Fruit fly (Drosophila melanogaster): ENCODE measurements around the gene Glut3.

dm6 chr3R:16827124-16827523, 39.0 kb downstream of the Glut3 start:
- TF ChIP-seq h (GFP tag; optimal IDR thresholded peaks at IDR 0.05): no peak
- no peak for TF ChIP-seq Hr78 (GFP tag; optimal IDR thresholded peaks at IDR 0.05)
- TF ChIP-seq psq (GFP tag; optimal IDR thresholded peaks at IDR 0.05): no peak
- no peak for TF ChIP-seq br (GFP tag; optimal IDR thresholded peaks at IDR 0.05)
- no peak for TF ChIP-seq brk (GFP tag; optimal IDR thresholded peaks at IDR 0.05)
- no peak for TF ChIP-seq OdsH (GFP tag; optimal IDR thresholded peaks at IDR 0.05)
- no peak for TF ChIP-seq dsf (GFP tag; optimal IDR thresholded peaks at IDR 0.05; ENCODE audit: borderline replicate concordance)
- no peak for TF ChIP-seq lola (GFP tag; optimal IDR thresholded peaks at IDR 0.05)
- TF ChIP-seq usp (GFP tag; optimal IDR thresholded peaks at IDR 0.05): no peak
- TF ChIP-seq Myc (optimal IDR thresholded peaks at IDR 0.05): no peak
- no peak for TF ChIP-seq sage (GFP tag; optimal IDR thresholded peaks at IDR 0.05)
- no peak for TF ChIP-seq rgr (GFP tag; optimal IDR thresholded peaks at IDR 0.05)
- TF ChIP-seq Dfd (GFP tag; optimal IDR thresholded peaks at IDR 0.05): no peak
